Worm (Caenorhabditis elegans): ENCODE data around the gene ins-1.

DNA sequence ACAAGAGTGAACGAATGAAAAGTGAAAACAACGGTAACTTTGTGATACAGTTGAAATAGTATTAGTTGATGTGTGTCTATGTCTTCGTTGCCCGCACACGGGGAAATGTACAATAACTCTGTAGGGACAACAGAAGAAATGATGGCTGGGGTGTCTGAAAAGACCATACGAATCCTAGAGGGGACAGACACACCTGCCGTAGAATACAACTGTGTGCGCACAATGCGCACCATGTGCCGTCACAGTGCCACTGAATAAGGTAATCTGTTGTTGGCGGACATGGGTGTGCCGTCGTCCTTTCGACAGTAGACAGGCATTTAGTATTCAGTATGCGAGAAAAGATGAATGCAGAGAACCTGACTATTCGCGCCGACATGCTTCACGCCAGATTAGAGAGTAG, 15.2 kb upstream of the ins-1 start:
- no peak for TF ChIP-seq unc-62 (GFP tag; optimal IDR thresholded peaks at IDR 0.05 in 1 of 2)
- no peak for TF ChIP-seq unc-62 (tag; optimal IDR thresholded peaks at IDR 0.05)
- TF ChIP-seq lin-13 (GFP tag; optimal IDR thresholded peaks at IDR 0.05) = no peak
- no peak for TF ChIP-seq Y105C5A.15 (GFP tag; IDR thresholded peaks at IDR 0.05)
- no peak for TF ChIP-seq nhr-77 (tag; optimal IDR thresholded peaks at IDR 0.05)
- TF ChIP-seq R02D3.7 (tag; optimal IDR thresholded peaks at IDR 0.05) = no peak
- no peak for TF ChIP-seq php-3 (GFP tag; IDR thresholded peaks at IDR 0.05)
- no peak for TF ChIP-seq lin-15B (tag; optimal IDR thresholded peaks at IDR 0.05)
- peak; percentile 10 for TF ChIP-seq dve-1 (tag; optimal IDR thresholded peaks at IDR 0.05; ENCODE audit: insufficient read depth)

Measured in whole organism, L4 larva.